Worm (Caenorhabditis elegans): ENCODE data around the gene coel-1.

coel-1 gene

ce11 chrX:4260297-4260696 is 5.2 kb upstream of the coel-1 start, which contains the start of gene C52B9.4 (continued):
- TF ChIP-seq attf-5 (GFP tag; optimal IDR thresholded peaks at IDR 0.05) (peak; percentile 19), F39B2.1 (GFP tag; IDR thresholded peaks at IDR 0.05) (no peak), cebp-1 (GFP tag; IDR thresholded peaks at IDR 0.05) (no peak), cebp-1 (tag; optimal IDR thresholded peaks at IDR 0.05) (no peak), ztf-18 (tag; optimal IDR thresholded peaks at IDR 0.05) (no peak), aptf-2 (GFP tag; conservative IDR thresholded peaks at IDR 0.05) (0 out of 2 replicates have a peak, but pooled peaks have one; percentile 47), ceh-40 (GFP tag; IDR thresholded peaks at IDR 0.05) (no peak), nhr-120 (GFP tag; IDR thresholded peaks at IDR 0.05) (no peak), lin-40 (tag; optimal IDR thresholded peaks at IDR 0.05) (peak; percentile 28), ama-1 (optimal IDR thresholded peaks at IDR 0.05) (no peak), ama-1 (GFP tag; optimal IDR thresholded peaks at IDR 0.05) (no peak), K11D2.4 (GFP tag; IDR thresholded peaks at IDR 0.05) (no peak), nhr-80 (tag; optimal IDR thresholded peaks at IDR 0.05) (peak; percentile 16), ztf-22 (GFP tag; optimal IDR thresholded peaks at IDR 0.05) (no peak)

ce11 chrX:4263820-4264219 is 1.6 kb upstream of the coel-1 start:
- TF ChIP-seq mes-4 (tag; optimal IDR thresholded peaks at IDR 0.05), result no peak
- TF ChIP-seq tlf-1 (GFP tag; optimal IDR thresholded peaks at IDR 0.05), result no peak
- no peak for TF ChIP-seq F39B2.1 (GFP tag; IDR thresholded peaks at IDR 0.05)
- TF ChIP-seq ceh-79 (tag; optimal IDR thresholded peaks at IDR 0.05), result no peak
- no peak for TF ChIP-seq dox-1 (GFP tag; IDR thresholded peaks at IDR 0.05)
- TF ChIP-seq sdz-38 (tag; optimal IDR thresholded peaks at IDR 0.05), result no peak
- no peak for TF ChIP-seq lin-40 (tag; optimal IDR thresholded peaks at IDR 0.05)
- no peak for TF ChIP-seq pbrm-1 (GFP tag; IDR thresholded peaks at IDR 0.05)
- no peak for TF ChIP-seq mel-28 (tag; optimal IDR thresholded peaks at IDR 0.05; ENCODE audit: borderline replicate concordance)
- TF ChIP-seq Y79H2A.3 (GFP tag; conservative IDR thresholded peaks at IDR 0.05), result no peak
- TF ChIP-seq ceh-27 (GFP tag; optimal IDR thresholded peaks at IDR 0.05), result no peak
- TF ChIP-seq F22D6.2 (tag; optimal IDR thresholded peaks at IDR 0.05), result no peak
- TF ChIP-seq cebp-1 (GFP tag; IDR thresholded peaks at IDR 0.05), result no peak
- no peak for TF ChIP-seq cebp-1 (tag; optimal IDR thresholded peaks at IDR 0.05)
- TF ChIP-seq sea-2 (GFP tag; IDR thresholded peaks at IDR 0.05), result no peak
- no peak for TF ChIP-seq cebp-2 (GFP tag; IDR thresholded peaks at IDR 0.05)

- TF ChIP-seq cebp-1 (GFP tag; IDR thresholded peaks at IDR 0.05) (no peak), cebp-1 (tag; optimal IDR thresholded peaks at IDR 0.05) (peak; percentile 47), K11D2.4 (GFP tag; IDR thresholded peaks at IDR 0.05) (0 out of 2 replicates have a peak, but pooled peaks have one; percentile 36), snpc-4 (GFP tag; optimal IDR thresholded peaks at IDR 0.05) (no peak), snpc-4 (tag; optimal IDR thresholded peaks at IDR 0.05) (no peak), pha-4 (tag; optimal IDR thresholded peaks at IDR 0.05) (peak; percentile 17), dox-1 (GFP tag; IDR thresholded peaks at IDR 0.05) (0 out of 2 replicates have a peak, but pooled peaks have one; percentile 4), attf-5 (GFP tag; optimal IDR thresholded peaks at IDR 0.05) (peak; percentile 21), let-526 (GFP tag; IDR thresholded peaks at IDR 0.05) (0 out of 2 replicates have a peak, but pooled peaks have one; percentile 29), attf-6 (GFP tag; IDR thresholded peaks at IDR 0.05) (no peak)
Observed at ce11 chrX:4266178-4266931, 892 bp downstream of the coel-1 start.

ce11 chrX:4268396-4268795 is 2.9 kb downstream of the coel-1 start:
- TF ChIP-seq ztf-6 (GFP tag; IDR thresholded peaks at IDR 0.05) (no peak), tlf-1 (GFP tag; optimal IDR thresholded peaks at IDR 0.05) (no peak), madf-6 (GFP tag; IDR thresholded peaks at IDR 0.05) (no peak), lin-54 (GFP tag; optimal IDR thresholded peaks at IDR 0.05) (no peak), F37B4.10 (GFP tag; IDR thresholded peaks at IDR 0.05) (no peak), repo-1 (tag; optimal IDR thresholded peaks at IDR 0.05) (no peak), F52B5.7 (tag; optimal IDR thresholded peaks at IDR 0.05) (no peak), hrde-1 (tag; optimal IDR thresholded peaks at IDR 0.05; ENCODE audit: borderline replicate concordance) (no peak), bed-1 (GFP tag; IDR thresholded peaks at IDR 0.05) (no peak), nhr-179 (tag; optimal IDR thresholded peaks at IDR 0.05) (no peak), D2030.7 (GFP tag; IDR thresholded peaks at IDR 0.05) (no peak), unc-62 (GFP tag; optimal IDR thresholded peaks at IDR 0.05) (no peak), B0035.1 (tag; optimal IDR thresholded peaks at IDR 0.05) (no peak), ztf-18 (tag; optimal IDR thresholded peaks at IDR 0.05) (no peak), dpff-1 (tag; optimal IDR thresholded peaks at IDR 0.05) (no peak), pbrm-1 (GFP tag; IDR thresholded peaks at IDR 0.05) (no peak), K11D2.4 (GFP tag; IDR thresholded peaks at IDR 0.05) (no peak), mxl-1 (tag; optimal IDR thresholded peaks at IDR 0.05) (no peak)

Measured in whole organism, young adult.